Fruit fly (Drosophila melanogaster) whole organism, wandering third instar larva: Measurements from ENCODE around the gene egh.
A peak's percentile ranks its signal among the peaks of the same experiment; 100 is the strongest.

Experiments
- CG32264 ChIP-seq: fragments of 200-800 bp; sonication (Bioruptor generic); optimal IDR thresholded peaks from 2 replicates; lab custom pipeline; 2016; ENCODE audit warnings: missing biosample characterization, missing genetic modification characterization
- CG9705 ChIP-seq: fragments of 200-800 bp; sonication (Bioruptor generic); optimal IDR thresholded peaks from 2 replicates; lab custom pipeline; 2018; ENCODE audit warnings: missing biosample characterization, mild to moderate bottlenecking, missing genetic modification characterization
- CrebA ChIP-seq: fragments of 200-800 bp; sonication (Bioruptor generic); optimal IDR thresholded peaks from 2 replicates; lab custom pipeline; 2016; ENCODE audit warnings: missing biosample characterization, mild to moderate bottlenecking, missing genetic modification characterization, borderline replicate concordance
- Dfd ChIP-seq: fragments of >200 bp; optimal IDR thresholded peaks from 2 replicates; lab custom pipeline; 2017; ENCODE audit warnings: missing biosample characterization, missing genetic modification characterization
- Dif ChIP-seq: fragments of 200-275, 200-300 bp; sonication (Bioruptor generic); optimal IDR thresholded peaks from 2 replicates; lab custom pipeline; 2018; ENCODE audit warnings: missing biosample characterization, missing genetic modification characterization; ENCODE audit not compliant: partially characterized antibody
- Hnf4 ChIP-seq: fragments of 200-800 bp; sonication (Bioruptor generic); optimal IDR thresholded peaks from 2 replicates; lab custom pipeline; 2016; ENCODE audit warnings: missing biosample characterization, mild to moderate bottlenecking, missing genetic modification characterization
- Hr78 ChIP-seq: fragments of >200 bp; optimal IDR thresholded peaks from 2 replicates; lab custom pipeline; 2017; ENCODE audit warnings: missing biosample characterization, missing genetic modification characterization
- Hr83 ChIP-seq: fragments of 200-300 bp; sonication (Bioruptor generic); optimal IDR thresholded peaks from 2 replicates; lab custom pipeline; 2016; ENCODE audit warnings: missing biosample characterization, mild to moderate bottlenecking, missing genetic modification characterization, moderate library complexity; ENCODE audit not compliant: poor library complexity, severe bottlenecking
- Jra ChIP-seq: sonication (Bioruptor generic); optimal IDR thresholded peaks from 2 replicates; lab custom pipeline; 2016; ENCODE audit warnings: missing biosample characterization, missing genetic modification characterization
- Mio ChIP-seq: sonication (Bioruptor generic); optimal IDR thresholded peaks from 2 replicates; lab custom pipeline; 2016; ENCODE audit warnings: missing biosample characterization, missing genetic modification characterization
- Myc ChIP-seq: fragments of >200 bp; optimal IDR thresholded peaks from 2 replicates; lab custom pipeline; 2017
- N ChIP-seq: fragments of >200 bp; optimal IDR thresholded peaks from 2 replicates; lab custom pipeline; 2018; ENCODE audit warnings: missing biosample characterization, missing external identifiers, missing genetic modification characterization
- OdsH ChIP-seq: fragments of 200-800 bp; sonication (Bioruptor generic); optimal IDR thresholded peaks from 2 replicates; lab custom pipeline; 2016; ENCODE audit warnings: missing biosample characterization, mild to moderate bottlenecking, missing genetic modification characterization
- Rel ChIP-seq, 2 experiments: fragments of 200-800 bp; sonication (Bioruptor generic) in 1 of 2; optimal IDR thresholded peaks; 2 replicates in 1 of 2; 3 replicates in 1 of 2; lab custom pipeline; 2016 to 2019; ENCODE audit warnings: mild to moderate bottlenecking in 2 of 2, missing biosample characterization in 2 of 2, missing genetic modification characterization in 2 of 2, moderate library complexity in 1 of 2
- Sp1 ChIP-seq: fragments of 200-800 bp; sonication (Bioruptor generic); optimal IDR thresholded peaks from 3 replicates; lab custom pipeline; 2019; ENCODE audit warnings: missing biosample characterization, mild to moderate bottlenecking, missing genetic modification characterization, moderate library complexity
- Vsx2 ChIP-seq: fragments of 200-300, 225-300 bp; sonication (Bioruptor generic); optimal IDR thresholded peaks from 2 replicates; lab custom pipeline; 2018; ENCODE audit warnings: missing biosample characterization, missing genetic modification characterization; ENCODE audit not compliant: partially characterized antibody
- br ChIP-seq: fragments of 200-800 bp; sonication (Bioruptor generic); optimal IDR thresholded peaks from 2 replicates; lab custom pipeline; 2016; ENCODE audit warnings: missing biosample characterization, missing genetic modification characterization
- brk ChIP-seq: fragments of 200-800 bp; sonication (Bioruptor generic); optimal IDR thresholded peaks from 2 replicates; lab custom pipeline; 2016; ENCODE audit warnings: missing biosample characterization, mild to moderate bottlenecking, missing genetic modification characterization
- dl ChIP-seq, 2 experiments: fragments of 175-275, 200-275 bp in 1 of 2; fragments of 200-275 bp in 1 of 2; sonication (Bioruptor generic); optimal IDR thresholded peaks; lab custom pipeline; 2018; ENCODE audit warnings: mild to moderate bottlenecking in 2 of 2, missing biosample characterization in 2 of 2, missing genetic modification characterization in 2 of 2, moderate library complexity in 2 of 2; ENCODE audit not compliant: partially characterized antibody in 2 of 2, insufficient read depth in 1 of 2
- dmrt93B ChIP-seq: fragments of 200-800 bp; sonication (Bioruptor generic); optimal IDR thresholded peaks from 2 replicates; lab custom pipeline; 2018; ENCODE audit warnings: missing biosample characterization, mild to moderate bottlenecking, missing genetic modification characterization
- dsf ChIP-seq: sonication (Bioruptor generic); optimal IDR thresholded peaks from 2 replicates; lab custom pipeline; 2016; ENCODE audit warnings: missing biosample characterization, missing genetic modification characterization, borderline replicate concordance
- ey ChIP-seq: fragments of 200-800 bp; sonication (Bioruptor generic); optimal IDR thresholded peaks from 2 replicates; lab custom pipeline; 2016; ENCODE audit warnings: missing biosample characterization, missing genetic modification characterization
- foxo ChIP-seq, 2 experiments: fragments of 200-800 bp; sonication (Bioruptor generic); optimal IDR thresholded peaks; 2 replicates in 1 of 2; 3 replicates in 1 of 2; lab custom pipeline; 2016 to 2017; ENCODE audit warnings: missing biosample characterization in 2 of 2, missing genetic modification characterization in 2 of 2
- fru ChIP-seq: fragments of 200-800 bp; sonication (Bioruptor generic); optimal IDR thresholded peaks from 3 replicates; lab custom pipeline; 2016; ENCODE audit warnings: missing biosample characterization, mild to moderate bottlenecking, missing genetic modification characterization
- h ChIP-seq: fragments of 200-800 bp; sonication (Bioruptor generic); optimal IDR thresholded peaks from 3 replicates; lab custom pipeline; 2016; ENCODE audit warnings: missing biosample characterization, mild to moderate bottlenecking, missing genetic modification characterization
- jim ChIP-seq: fragments of 175-275, 200-325 bp; sonication (Bioruptor generic); optimal IDR thresholded peaks from 2 replicates; lab custom pipeline; 2016; ENCODE audit warnings: missing biosample characterization, mild to moderate bottlenecking, missing genetic modification characterization
- pan ChIP-seq: fragments of >200 bp; optimal IDR thresholded peaks from 2 replicates; lab custom pipeline; 2017
- psq ChIP-seq: fragments of 200-800 bp; sonication (Bioruptor generic); optimal IDR thresholded peaks from 3 replicates; lab custom pipeline; 2017; ENCODE audit warnings: missing biosample characterization, mild to moderate bottlenecking, missing genetic modification characterization, moderate library complexity
- rgr ChIP-seq: fragments of 200-800 bp; sonication (Bioruptor generic); optimal IDR thresholded peaks from 3 replicates; lab custom pipeline; 2016; ENCODE audit warnings: missing biosample characterization, mild to moderate bottlenecking, missing genetic modification characterization
- sage ChIP-seq: fragments of 200-800 bp; sonication (Bioruptor generic); optimal IDR thresholded peaks from 2 replicates; lab custom pipeline; 2016; ENCODE audit warnings: missing biosample characterization, mild to moderate bottlenecking, missing genetic modification characterization
- sv ChIP-seq: fragments of 200-800 bp; sonication (Bioruptor generic); optimal IDR thresholded peaks from 3 replicates; lab custom pipeline; 2016; ENCODE audit warnings: missing biosample characterization, missing genetic modification characterization
- tai ChIP-seq: sonication (Bioruptor generic); optimal IDR thresholded peaks from 2 replicates; lab custom pipeline; 2016; ENCODE audit warnings: missing biosample characterization, missing genetic modification characterization
- usp ChIP-seq: fragments of >200 bp; optimal IDR thresholded peaks from 2 replicates; lab custom pipeline; 2017; ENCODE audit warnings: missing biosample characterization, missing genetic modification characterization
- woc ChIP-seq: sonication (Bioruptor generic); optimal IDR thresholded peaks from 2 replicates; lab custom pipeline; 2016; ENCODE audit warnings: missing biosample characterization, mild to moderate bottlenecking, missing genetic modification characterization

Gene egh

dm6 chrX:2635953-2636715, 47.8 kb downstream of the egh start:
- TF ChIP-seq Mio (GFP tag; lab: Kevin White, UChicago) (no peak), fru (GFP tag; lab: Kevin White, UChicago) (peak; percentile 17)

- TF ChIP-seq CG32264 (GFP tag; lab: Kevin White, UChicago) = no peak
- TF ChIP-seq Hr83 (GFP tag; lab: Kevin White, UChicago) = no peak
- TF ChIP-seq Vsx2 (GFP tag; lab: Kevin White, UChicago) = no peak
- no peak for TF ChIP-seq br (GFP tag; lab: Kevin White, UChicago)
- TF ChIP-seq OdsH = no peak
- no peak for TF ChIP-seq Hnf4 (GFP tag; lab: Kevin White, UChicago)
- TF ChIP-seq jim = no peak
- TF ChIP-seq tai (GFP tag; lab: Kevin White, UChicago) = no peak
- TF ChIP-seq Rel (GFP tag; optimal IDR thresholded peaks at IDR 0.05; lab: Kevin White, UChicago) = no peak
- TF ChIP-seq Rel (tag; optimal IDR thresholded peaks at IDR 0.05; lab: Kevin White, UChicago) = no peak
- no peak for TF ChIP-seq Hr78 (GFP tag; lab: Kevin White, UChicago)
- TF ChIP-seq Dif = no peak
- TF ChIP-seq dl (GFP tag; optimal IDR thresholded peaks at IDR 0.05; lab: Kevin White, UChicago; ENCODE audit: insufficient read depth in 1 of 2, partially characterized antibody in 2 of 2) = no peak
- no peak for TF ChIP-seq Mio (GFP tag; lab: Kevin White, UChicago)
- TF ChIP-seq usp (GFP tag; lab: Kevin White, UChicago) = no peak
These were observed 48.7 kb downstream of the egh start for dm6 chrX:2636825-2637535.

dm6 chrX:2637914-2638313, 49.6 kb downstream of the egh start:
- no peak for TF ChIP-seq Vsx2 (GFP tag; lab: Kevin White, UChicago)
- TF ChIP-seq CrebA (GFP tag; lab: Kevin White, UChicago) = no peak
- no peak for TF ChIP-seq Rel (GFP tag; optimal IDR thresholded peaks at IDR 0.05; lab: Kevin White, UChicago)
- TF ChIP-seq Rel (tag; optimal IDR thresholded peaks at IDR 0.05; lab: Kevin White, UChicago) = peak; percentile 92
- TF ChIP-seq Dfd (GFP tag; lab: Kevin White, UChicago) = no peak
- TF ChIP-seq Jra (GFP tag; lab: Kevin White, UChicago) = no peak

dm6 chrX:2638646-2639045, 50.3 kb downstream of the egh start:
- TF ChIP-seq sage (GFP tag; lab: Kevin White, UChicago) (no peak), Dfd (GFP tag; lab: Kevin White, UChicago) (no peak), sv (GFP tag; lab: Kevin White, UChicago) (peak; percentile 8), h (GFP tag; lab: Kevin White, UChicago) (peak; percentile 18), fru (GFP tag; lab: Kevin White, UChicago) (peak; percentile 6), foxo (GFP tag; optimal IDR thresholded peaks at IDR 0.05; lab: Kevin White, UChicago) (peak in 1 of 2 experiments; percentile 8), ey (GFP tag; lab: Kevin White, UChicago) (peak; percentile 1)

- TF ChIP-seq ey (GFP tag; lab: Kevin White, UChicago) = no peak
- peak; percentile 53 for TF ChIP-seq h (GFP tag; lab: Kevin White, UChicago)
- peak; percentile 7 for TF ChIP-seq rgr (GFP tag; lab: Kevin White, UChicago)
- no peak for TF ChIP-seq woc (GFP tag; lab: Kevin White, UChicago)
- TF ChIP-seq Myc (lab: Kevin White, UChicago) = no peak
- no peak for TF ChIP-seq CG32264 (GFP tag; lab: Kevin White, UChicago)
- TF ChIP-seq dl (GFP tag; optimal IDR thresholded peaks at IDR 0.05; lab: Kevin White, UChicago; ENCODE audit: insufficient read depth in 1 of 2, partially characterized antibody in 2 of 2) = peak; percentile 95
- TF ChIP-seq CG9705 (GFP tag; lab: Kevin White, UChicago) = no peak
- TF ChIP-seq usp (GFP tag; lab: Kevin White, UChicago) = no peak
- peak; percentile 79 for TF ChIP-seq N
- TF ChIP-seq CrebA (GFP tag; lab: Kevin White, UChicago) = no peak
- TF ChIP-seq Rel (GFP tag; optimal IDR thresholded peaks at IDR 0.05; lab: Kevin White, UChicago) = peak; percentile 43
- no peak for TF ChIP-seq Rel (tag; optimal IDR thresholded peaks at IDR 0.05; lab: Kevin White, UChicago)
- TF ChIP-seq brk = no peak
- TF ChIP-seq psq = peak; percentile 84
- no peak for TF ChIP-seq dmrt93B (GFP tag; lab: Kevin White, UChicago)
- no peak for TF ChIP-seq Jra (GFP tag; lab: Kevin White, UChicago)
- TF ChIP-seq tai (GFP tag; lab: Kevin White, UChicago) = no peak
- no peak for TF ChIP-seq dsf (GFP tag; lab: Kevin White, UChicago)
- TF ChIP-seq Dif = peak; percentile 96
- TF ChIP-seq Sp1 (GFP tag; lab: Kevin White, UChicago) = peak; percentile 19
- TF ChIP-seq Hr78 (GFP tag; lab: Kevin White, UChicago) = no peak
- no peak for TF ChIP-seq pan
- no peak for TF ChIP-seq Mio (GFP tag; lab: Kevin White, UChicago)
These were observed 54.4 kb downstream of the egh start for dm6 chrX:2642484-2643379.
